Worm (Caenorhabditis elegans): Measurements from ENCODE around the gene dpy-7.

Gene dpy-7

ce11 chrX:7568684-7569289, 31.2 kb upstream of the dpy-7 start:
- TF ChIP-seq him-1 (tag; optimal IDR thresholded peaks at IDR 0.05) (no peak), dao-5 (tag; optimal IDR thresholded peaks at IDR 0.05) (no peak), W03F9.2 (tag; optimal IDR thresholded peaks at IDR 0.05) (no peak)

ce11 chrX:7565005-7565404, 27.4 kb upstream of the dpy-7 start, which contains the start of gene vps-52:
vps-52 (plus strand) TSS chrX:7565323.
- no peak for TF ChIP-seq W03F9.2 (tag; optimal IDR thresholded peaks at IDR 0.05)
- TF ChIP-seq dao-5 (tag; optimal IDR thresholded peaks at IDR 0.05), result no peak
- TF ChIP-seq him-1 (tag; optimal IDR thresholded peaks at IDR 0.05), result no peak

ce11 chrX:7563425-7563824, 25.8 kb upstream of the dpy-7 start:
- TF ChIP-seq him-1 (tag; optimal IDR thresholded peaks at IDR 0.05) (no peak), dao-5 (tag; optimal IDR thresholded peaks at IDR 0.05) (no peak), W03F9.2 (tag; optimal IDR thresholded peaks at IDR 0.05) (no peak)

- TF ChIP-seq dao-5 (tag; optimal IDR thresholded peaks at IDR 0.05), result no peak
- no peak for TF ChIP-seq him-1 (tag; optimal IDR thresholded peaks at IDR 0.05)
Observed at ce11 chrX:7562625-7563024, 25.0 kb upstream of the dpy-7 start, which contains the start of gene sto-1. sto-1 (plus strand) TSS chrX:7562824.

- no peak for TF ChIP-seq dao-5 (tag; optimal IDR thresholded peaks at IDR 0.05)
- no peak for TF ChIP-seq W03F9.2 (tag; optimal IDR thresholded peaks at IDR 0.05)
- no peak for TF ChIP-seq him-1 (tag; optimal IDR thresholded peaks at IDR 0.05)
Observed at ce11 chrX:7561972-7562371, 24.4 kb upstream of the dpy-7 start.

- TF ChIP-seq him-1 (tag; optimal IDR thresholded peaks at IDR 0.05) (no peak), W03F9.2 (tag; optimal IDR thresholded peaks at IDR 0.05) (no peak), dao-5 (tag; optimal IDR thresholded peaks at IDR 0.05) (no peak)
Observed at ce11 chrX:7558928-7559455, 21.4 kb upstream of the dpy-7 start, which contains the start of the genes PDB1.1 and F08C6.5. PDB1.1 (minus strand) TSS chrX:7559085. F08C6.5 (plus strand) TSS chrX:7559405.

- TF ChIP-seq him-1 (tag; optimal IDR thresholded peaks at IDR 0.05), result no peak
- TF ChIP-seq W03F9.2 (tag; optimal IDR thresholded peaks at IDR 0.05), result no peak
- TF ChIP-seq dao-5 (tag; optimal IDR thresholded peaks at IDR 0.05), result no peak
Observed at ce11 chrX:7554326-7554725, 16.7 kb upstream of the dpy-7 start, which contains the start of gene F46C8.8. F46C8.8 (minus strand) TSS chrX:7554426.

ce11 chrX:7553331-7553730, 15.7 kb upstream of the dpy-7 start:
- TF ChIP-seq W03F9.2 (tag; optimal IDR thresholded peaks at IDR 0.05), result no peak
- no peak for TF ChIP-seq dao-5 (tag; optimal IDR thresholded peaks at IDR 0.05)
- no peak for TF ChIP-seq him-1 (tag; optimal IDR thresholded peaks at IDR 0.05)

- TF ChIP-seq dao-5 (tag; optimal IDR thresholded peaks at IDR 0.05), result no peak
- TF ChIP-seq him-1 (tag; optimal IDR thresholded peaks at IDR 0.05), result no peak
- no peak for TF ChIP-seq W03F9.2 (tag; optimal IDR thresholded peaks at IDR 0.05)
Observed at ce11 chrX:7550452-7550851, 12.9 kb upstream of the dpy-7 start.

- TF ChIP-seq him-1 (tag; optimal IDR thresholded peaks at IDR 0.05) (no peak), W03F9.2 (tag; optimal IDR thresholded peaks at IDR 0.05) (no peak), dao-5 (tag; optimal IDR thresholded peaks at IDR 0.05) (no peak)
Observed at ce11 chrX:7548158-7548557, 10.6 kb upstream of the dpy-7 start, which contains the start of gene F46C8.1. F46C8.1 (plus strand) TSS chrX:7548458.

- TF ChIP-seq dao-5 (tag; optimal IDR thresholded peaks at IDR 0.05) (no peak), him-1 (tag; optimal IDR thresholded peaks at IDR 0.05) (no peak), W03F9.2 (tag; optimal IDR thresholded peaks at IDR 0.05) (no peak)
Observed at ce11 chrX:7547696-7548095, 10.1 kb upstream of the dpy-7 start.

ce11 chrX:7546509-7546908, 8.9 kb upstream of the dpy-7 start, which contains the start of gene col-174:
col-174 (plus strand) TSS chrX:7546809.
- TF ChIP-seq W03F9.2 (tag; optimal IDR thresholded peaks at IDR 0.05), result no peak
- TF ChIP-seq dao-5 (tag; optimal IDR thresholded peaks at IDR 0.05), result no peak
- TF ChIP-seq him-1 (tag; optimal IDR thresholded peaks at IDR 0.05), result no peak

- TF ChIP-seq him-1 (tag; optimal IDR thresholded peaks at IDR 0.05) (no peak), dao-5 (tag; optimal IDR thresholded peaks at IDR 0.05) (no peak), W03F9.2 (tag; optimal IDR thresholded peaks at IDR 0.05) (no peak)
Observed at ce11 chrX:7541078-7541477, 3.5 kb upstream of the dpy-7 start.

- TF ChIP-seq dao-5 (tag; optimal IDR thresholded peaks at IDR 0.05) (no peak), him-1 (tag; optimal IDR thresholded peaks at IDR 0.05) (no peak), W03F9.2 (tag; optimal IDR thresholded peaks at IDR 0.05) (no peak)
Observed at ce11 chrX:7540033-7540432, 2.4 kb upstream of the dpy-7 start, which contains the start of gene glb-16. glb-16 (minus strand) TSS chrX:7540133.

ce11 chrX:7536869-7537268, 723 bp downstream of the dpy-7 start:
- TF ChIP-seq W03F9.2 (tag; optimal IDR thresholded peaks at IDR 0.05) (no peak), dao-5 (tag; optimal IDR thresholded peaks at IDR 0.05) (no peak), him-1 (tag; optimal IDR thresholded peaks at IDR 0.05) (no peak)
